Fruit fly (Drosophila melanogaster) whole organism, embryonic: ENCODE data around the gene Mvd.

ENCODE experiments used
- Antp ChIP-seq: fragments of 200-800 bp; sonication (Bioruptor generic); optimal IDR thresholded peaks from 3 replicates; lab custom pipeline; 2016; ENCODE audit warnings: missing biosample characterization, missing genetic modification characterization
- CG11695 ChIP-seq: fragments of 200-800 bp; sonication (Bioruptor generic); IDR thresholded peaks from 3 replicates; pipeline ENCODE4 v1.3.6; 2022; ENCODE audit warnings: missing biosample characterization, missing genetic modification characterization
- CG12391 ChIP-seq: fragments of 200-800 bp; sonication (Bioruptor generic); optimal IDR thresholded peaks from 3 replicates; lab custom pipeline; 2018; ENCODE audit warnings: missing biosample characterization, mild to moderate bottlenecking, missing genetic modification characterization, moderate library complexity
- CG12744 ChIP-seq: fragments of 200-800 bp; sonication (Bioruptor generic); optimal IDR thresholded peaks from 2 replicates; lab custom pipeline; 2016; ENCODE audit warnings: missing biosample characterization, missing genetic modification characterization
- CG14050 ChIP-seq: fragments of 200-800 bp; sonication (Bioruptor generic); IDR thresholded peaks from 3 replicates; pipeline ENCODE4 v1.3.6; 2022; ENCODE audit warnings: missing biosample characterization, missing genetic modification characterization
- CG14441 ChIP-seq: fragments of 200-800 bp; sonication (Bioruptor generic); IDR thresholded peaks from 2 replicates; pipeline ENCODE4 v1.3.6; 2022; ENCODE audit warnings: missing biosample characterization, missing genetic modification characterization
- CG15601 ChIP-seq: fragments of 200-800 bp; sonication (Bioruptor generic); optimal IDR thresholded peaks from 3 replicates; lab custom pipeline; 2019; ENCODE audit warnings: missing biosample characterization, mild to moderate bottlenecking, missing genetic modification characterization, moderate library complexity
- CG1603 ChIP-seq: fragments of 200-800 bp; sonication (Bioruptor generic); optimal IDR thresholded peaks from 2 replicates; lab custom pipeline; 2019; ENCODE audit warnings: missing biosample characterization, mild to moderate bottlenecking, missing genetic modification characterization, moderate library complexity
- CG17361 ChIP-seq: fragments of 200-800 bp; sonication (Bioruptor generic); IDR thresholded peaks from 3 replicates; pipeline ENCODE4 v1.3.6; 2022; ENCODE audit warnings: missing biosample characterization, missing genetic modification characterization
- CG18262 ChIP-seq: fragments of 200-800 bp; optimal IDR thresholded peaks from 3 replicates; lab custom pipeline; 2019; ENCODE audit warnings: missing biosample characterization, mild to moderate bottlenecking, missing genetic modification characterization, moderate library complexity
- CG18619 ChIP-seq: fragments of 200-800 bp; sonication (Bioruptor generic); optimal IDR thresholded peaks from 3 replicates; lab custom pipeline; 2017; ENCODE audit warnings: missing biosample characterization, mild to moderate bottlenecking, missing genetic modification characterization
- CG2875 ChIP-seq: fragments of 200-800 bp; sonication (Bioruptor generic); optimal IDR thresholded peaks from 2 replicates; lab custom pipeline; 2017; ENCODE audit warnings: missing biosample characterization, mild to moderate bottlenecking, missing genetic modification characterization, missing genetic modification reagents
- CG31365 ChIP-seq: fragments of 200-800 bp; sonication (Bioruptor generic); optimal IDR thresholded peaks from 2 replicates; lab custom pipeline; 2018; ENCODE audit warnings: missing biosample characterization, mild to moderate bottlenecking, missing genetic modification characterization
- CG31388 ChIP-seq: fragments of 200-800 bp; sonication (Bioruptor generic); optimal IDR thresholded peaks from 2 replicates; lab custom pipeline; 2016; ENCODE audit warnings: missing biosample characterization, missing genetic modification characterization
- CG4282 ChIP-seq: fragments of 200-800 bp; sonication (Bioruptor generic); optimal IDR thresholded peaks from 2 replicates; lab custom pipeline; 2016; ENCODE audit warnings: missing biosample characterization, missing genetic modification characterization
- CG7271 ChIP-seq: fragments of 200-800 bp; sonication (Bioruptor generic); optimal IDR thresholded peaks from 2 replicates; lab custom pipeline; 2018; ENCODE audit warnings: missing biosample characterization, mild to moderate bottlenecking, missing genetic modification characterization, moderate library complexity
- CG7839 ChIP-seq: fragments of 200-800 bp; sonication (Bioruptor generic); optimal IDR thresholded peaks from 3 replicates; lab custom pipeline; 2018; ENCODE audit warnings: missing biosample characterization, mild to moderate bottlenecking, missing genetic modification characterization, moderate library complexity
- CG8924 ChIP-seq: fragments of 200-800 bp; optimal IDR thresholded peaks from 3 replicates; lab custom pipeline; 2019; ENCODE audit warnings: missing biosample characterization, mild to moderate bottlenecking, missing genetic modification characterization, moderate library complexity
- D19A ChIP-seq: fragments of 200-800 bp; optimal IDR thresholded peaks from 3 replicates; lab custom pipeline; 2019; ENCODE audit warnings: missing biosample characterization, mild to moderate bottlenecking, missing genetic modification characterization, moderate library complexity
- Dip3 ChIP-seq: fragments of 200-800 bp; sonication (Bioruptor generic); optimal IDR thresholded peaks from 3 replicates; lab custom pipeline; 2016; ENCODE audit warnings: missing biosample characterization, missing genetic modification characterization
- Fer3 ChIP-seq: fragments of 200-800 bp; sonication (Bioruptor generic); optimal IDR thresholded peaks from 2 replicates; lab custom pipeline; 2018; ENCODE audit warnings: missing biosample characterization, mild to moderate bottlenecking, missing genetic modification characterization, moderate library complexity
- Lim3 ChIP-seq: fragments of 200-800 bp; sonication (Bioruptor generic); IDR thresholded peaks from 2 replicates; pipeline ENCODE4 v1.3.6; 2022; ENCODE audit warnings: missing biosample characterization, missing genetic modification characterization
- MBD-R2 ChIP-seq: fragments of 200-800 bp; sonication (Bioruptor generic); IDR thresholded peaks from 2 replicates; pipeline ENCODE4 v1.3.6; 2022; ENCODE audit warnings: missing biosample characterization, missing genetic modification characterization
- NfI ChIP-seq: fragments of 200-800 bp; sonication (Bioruptor generic); optimal IDR thresholded peaks from 3 replicates; lab custom pipeline; 2018; ENCODE audit warnings: missing biosample characterization, mild to moderate bottlenecking, missing genetic modification characterization, moderate library complexity
- PHDP ChIP-seq: fragments of 200-800 bp; sonication (Bioruptor generic); optimal IDR thresholded peaks from 3 replicates; lab custom pipeline; 2018; ENCODE audit warnings: missing biosample characterization, mild to moderate bottlenecking, missing genetic modification characterization, moderate library complexity
- Tbp ChIP-seq: fragments of >200 bp; optimal IDR thresholded peaks from 2 replicates; lab custom pipeline; 2018; ENCODE audit warnings: missing biosample characterization, missing genetic modification characterization
- Xrp1 ChIP-seq: fragments of 200-800 bp; sonication (Bioruptor generic); IDR thresholded peaks from 2 replicates; pipeline ENCODE4 v1.3.6; 2022; ENCODE audit warnings: missing biosample characterization, missing genetic modification characterization
- az2 ChIP-seq: fragments of 200-800 bp; sonication (Bioruptor generic); optimal IDR thresholded peaks from 3 replicates; lab custom pipeline; 2016; ENCODE audit warnings: missing biosample characterization, missing genetic modification characterization
- cato ChIP-seq: fragments of 200-800 bp; sonication (Bioruptor generic); optimal IDR thresholded peaks from 2 replicates; lab custom pipeline; 2016; ENCODE audit warnings: missing biosample characterization, missing genetic modification characterization, borderline replicate concordance
- danr ChIP-seq: fragments of 200-800 bp; sonication (Bioruptor generic); IDR thresholded peaks from 2 replicates; pipeline ENCODE4 v1.3.6; 2022; ENCODE audit warnings: missing biosample characterization, missing genetic modification characterization
- dm ChIP-seq: fragments of 200-800 bp; sonication (Bioruptor generic); optimal IDR thresholded peaks from 3 replicates; lab custom pipeline; 2016; ENCODE audit warnings: missing biosample characterization, missing genetic modification characterization
- en ChIP-seq: fragments of 200-800 bp; sonication (Bioruptor generic); optimal IDR thresholded peaks from 2 replicates; lab custom pipeline; 2016; ENCODE audit warnings: missing biosample characterization, missing genetic modification characterization
- eve ChIP-seq, 2 experiments: fragments of >200 bp; optimal IDR thresholded peaks; 2 replicates each; lab custom pipeline; 2017; ENCODE audit warnings: missing biosample characterization in 2 of 2, missing genetic modification characterization in 2 of 2
- fd102C ChIP-seq: fragments of 200-800 bp; sonication (Bioruptor generic); optimal IDR thresholded peaks from 2 replicates; lab custom pipeline; 2018; ENCODE audit warnings: missing biosample characterization, mild to moderate bottlenecking, missing genetic modification characterization, moderate library complexity
- fd96Cb ChIP-seq: fragments of 200-800 bp; sonication (Bioruptor generic); optimal IDR thresholded peaks from 2 replicates; lab custom pipeline; 2018; ENCODE audit warnings: missing biosample characterization, mild to moderate bottlenecking, missing genetic modification characterization, moderate library complexity
- gsb ChIP-seq: fragments of 200-800 bp; sonication (Bioruptor generic); IDR thresholded peaks from 2 replicates; pipeline ENCODE4 v1.3.6; 2022; ENCODE audit warnings: missing biosample characterization, missing genetic modification characterization
- hbn ChIP-seq: fragments of 200-800 bp; sonication (Bioruptor generic); IDR thresholded peaks from 2 replicates; pipeline ENCODE4 v1.3.6; 2022; ENCODE audit warnings: missing biosample characterization, missing genetic modification characterization; ENCODE audit not compliant: partially characterized antibody
- hkb ChIP-seq, 2 experiments: fragments of 200-800 bp in 1 of 2; fragments of >200 bp in 1 of 2; sonication (Bioruptor generic) in 1 of 2; IDR thresholded peaks in 1 of 2; optimal IDR thresholded peaks in 1 of 2; 2 replicates each; pipeline versions ENCODE4 v1.3.6 to Lab custom; 2017 to 2022; ENCODE audit warnings: missing biosample characterization in 1 of 2, missing genetic modification characterization in 1 of 2
- ind ChIP-seq: fragments of 200-800 bp; sonication (Bioruptor generic); optimal IDR thresholded peaks from 3 replicates; lab custom pipeline; 2016; ENCODE audit warnings: missing biosample characterization, missing genetic modification characterization
- mam ChIP-seq: fragments of 200-800 bp; sonication (Bioruptor generic); optimal IDR thresholded peaks from 3 replicates; lab custom pipeline; 2016; ENCODE audit warnings: missing biosample characterization, missing genetic modification characterization
- mirr ChIP-seq: fragments of 200-800 bp; sonication (Bioruptor generic); optimal IDR thresholded peaks from 3 replicates; lab custom pipeline; 2018; ENCODE audit warnings: missing biosample characterization, mild to moderate bottlenecking, missing genetic modification characterization
- org-1 ChIP-seq: fragments of 200-800 bp; sonication (Bioruptor generic); optimal IDR thresholded peaks from 2 replicates; lab custom pipeline; 2017; ENCODE audit warnings: missing biosample characterization, missing genetic modification characterization
- pita ChIP-seq: fragments of 200-800 bp; sonication (Bioruptor generic); optimal IDR thresholded peaks from 2 replicates; lab custom pipeline; 2017; ENCODE audit warnings: missing biosample characterization, mild to moderate bottlenecking, missing genetic modification characterization
- repo ChIP-seq: fragments of 200-800 bp; sonication (Bioruptor generic); optimal IDR thresholded peaks from 2 replicates; lab custom pipeline; 2016; ENCODE audit warnings: missing biosample characterization, missing genetic modification characterization
- ro ChIP-seq: fragments of 200-800 bp; sonication (Bioruptor generic); IDR thresholded peaks from 2 replicates; pipeline ENCODE4 v1.3.6; 2022; ENCODE audit warnings: missing biosample characterization, missing genetic modification characterization
- scrt ChIP-seq: fragments of 200-800 bp; sonication (Bioruptor generic); optimal IDR thresholded peaks from 2 replicates; lab custom pipeline; 2018; ENCODE audit warnings: missing biosample characterization, mild to moderate bottlenecking, missing genetic modification characterization, moderate library complexity
- shn ChIP-seq: fragments of 200-800 bp; sonication (Bioruptor generic); optimal IDR thresholded peaks from 3 replicates; lab custom pipeline; 2016; ENCODE audit warnings: missing biosample characterization, missing genetic modification characterization
- tup ChIP-seq: fragments of 200-800 bp; sonication (Bioruptor generic); optimal IDR thresholded peaks from 2 replicates; lab custom pipeline; 2016; ENCODE audit warnings: missing biosample characterization, mild to moderate bottlenecking, missing genetic modification characterization, moderate library complexity
- z ChIP-seq: fragments of 200-800 bp; sonication (Bioruptor generic); IDR thresholded peaks from 3 replicates; pipeline ENCODE4 v1.3.6; 2022; ENCODE audit warnings: missing biosample characterization, missing genetic modification characterization
- zf30C ChIP-seq: fragments of 200-800 bp; sonication (Bioruptor generic); optimal IDR thresholded peaks from 3 replicates; lab custom pipeline; 2018; ENCODE audit warnings: missing biosample characterization, mild to moderate bottlenecking, missing genetic modification characterization

Mvd gene

DNA sequence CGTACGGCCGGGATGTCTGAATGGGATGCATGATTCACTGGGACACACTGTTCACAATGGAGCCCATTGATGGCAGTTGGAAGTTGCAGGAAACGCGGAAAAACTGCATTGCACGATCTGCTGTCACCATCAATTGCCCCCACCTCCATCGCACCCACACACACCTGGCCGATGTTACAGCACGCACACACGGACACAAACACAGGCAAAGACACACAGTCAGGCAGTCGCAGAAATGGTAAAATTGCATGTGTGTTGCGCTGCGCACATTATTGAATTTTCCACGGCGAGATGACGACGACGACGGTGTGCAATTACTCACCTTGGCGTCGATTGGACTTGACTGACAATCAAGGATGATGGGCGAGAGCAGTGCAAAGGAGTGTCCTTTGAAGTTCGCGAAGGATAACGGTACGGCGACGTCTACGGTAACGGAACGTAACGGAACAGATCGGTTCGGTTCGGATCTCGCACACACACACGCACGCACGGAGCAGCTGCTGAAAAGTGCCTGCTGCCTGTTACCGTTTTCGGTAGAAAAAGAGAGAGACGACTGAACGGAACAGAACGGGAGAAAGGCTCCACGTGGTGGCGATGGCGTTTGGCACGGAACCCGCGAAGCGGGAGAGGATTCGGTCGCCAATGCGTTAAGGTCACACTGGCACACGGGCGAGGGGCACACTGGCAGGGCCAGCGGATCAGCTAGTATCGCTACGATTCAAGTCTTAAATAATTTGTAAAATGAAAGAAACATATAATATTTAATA is 38.8 kb upstream of the Mvd start, which contains the start of the genes CG9281 and CG15601 (continued):
- TF ChIP-seq CG8924 (tag; lab: Kevin White, UChicago) (no peak), cato (GFP tag; lab: Kevin White, UChicago) (no peak), fd102C (GFP tag; lab: Kevin White, UChicago) (no peak), CG7271 (tag; lab: Kevin White, UChicago) (no peak), Antp (GFP tag; lab: Kevin White, UChicago) (no peak), eve (GFP tag; optimal IDR thresholded peaks at IDR 0.05; lab: Kevin White, UChicago) (no peak), CG14441 (no peak), ro (GFP tag; lab: Robert Waterston, UW) (no peak), dm (peak; percentile 96), danr (GFP tag; lab: Robert Waterston, UW) (no peak), Fer3 (tag; lab: Kevin White, UChicago) (no peak), z (GFP tag; lab: Robert Waterston, UW) (no peak), shn (no peak), CG1603 (peak; percentile 52), ind (GFP tag; lab: Kevin White, UChicago) (no peak), zf30C (no peak), mam (no peak), CG12744 (GFP tag; lab: Kevin White, UChicago) (no peak), org-1 (no peak), repo (GFP tag; lab: Kevin White, UChicago) (no peak), Tbp (GFP tag; lab: Kevin White, UChicago) (no peak), az2 (GFP tag; lab: Kevin White, UChicago) (no peak), hbn (GFP tag; lab: Robert Waterston, UW) (no peak), mirr (GFP tag; lab: Kevin White, UChicago) (peak; percentile 2), PHDP (tag; lab: Kevin White, UChicago) (no peak), tup (GFP tag; lab: Kevin White, UChicago) (no peak), gsb (GFP tag; lab: Robert Waterston, UW) (no peak), CG2875 (GFP tag; lab: Kevin White, UChicago) (no peak), CG31365 (tag; lab: Kevin White, UChicago) (no peak), en (GFP tag; lab: Kevin White, UChicago) (no peak), CG11695 (GFP tag; lab: Robert Waterston, UW) (no peak), CG15601 (tag; lab: Kevin White, UChicago) (peak; percentile 63), CG12391 (tag; lab: Kevin White, UChicago) (peak; percentile 24), fd96Cb (no peak), Lim3 (GFP tag; lab: Robert Waterston, UW) (no peak), CG7839 (tag; lab: Kevin White, UChicago) (no peak), NfI (GFP tag; lab: Kevin White, UChicago) (no peak), CG18619 (GFP tag; lab: Kevin White, UChicago) (no peak), hkb (optimal IDR thresholded peaks at IDR 0.05; lab: Kevin White, UChicago) (no peak), hkb (GFP tag; IDR thresholded peaks at IDR 0.05; lab: Robert Waterston, UW) (no peak), CG4282 (GFP tag; lab: Kevin White, UChicago) (no peak), MBD-R2 (peak; percentile 14; the same call in 1 of the 2 replicates), CG14050 (GFP tag; lab: Robert Waterston, UW) (no peak), CG17361 (GFP tag; lab: Robert Waterston, UW) (0 out of 3 replicates have a peak, but pooled peaks have one; percentile 36), scrt (GFP tag; lab: Kevin White, UChicago) (no peak), CG31388 (no peak), pita (GFP tag; lab: Kevin White, UChicago) (no peak), D19A (tag; lab: Kevin White, UChicago) (no peak), Dip3 (GFP tag; lab: Kevin White, UChicago) (no peak), CG18262 (tag; lab: Kevin White, UChicago) (no peak), Xrp1 (no peak)
